Fruit fly (Drosophila melanogaster) whole organism, embryonic: ENCODE results near the gene CG15044.

Source experiments
- B-H2 ChIP-seq: fragments of 200-800 bp; sonication (Bioruptor generic); optimal IDR thresholded peaks from 2 replicates; lab custom pipeline; 2018; ENCODE audit warnings: missing biosample characterization, mild to moderate bottlenecking, missing genetic modification characterization
- Bteb2 ChIP-seq: fragments of 200-800 bp; sonication (Bioruptor generic); optimal IDR thresholded peaks from 2 replicates; lab custom pipeline; 2016; ENCODE audit warnings: missing biosample characterization, missing genetic modification characterization
- CG11696 ChIP-seq: fragments of 200-800 bp; sonication (Bioruptor generic); IDR thresholded peaks from 2 replicates; pipeline ENCODE4 v1.3.6; 2022; ENCODE audit warnings: missing biosample characterization, missing genetic modification characterization
- CG12071 ChIP-seq: fragments of 200-800 bp; sonication (Bioruptor generic); optimal IDR thresholded peaks from 3 replicates; lab custom pipeline; 2018; ENCODE audit warnings: missing biosample characterization, mild to moderate bottlenecking, missing genetic modification characterization
- CG12236 ChIP-seq: fragments of 200-800 bp; sonication (Bioruptor generic); optimal IDR thresholded peaks from 2 replicates; lab custom pipeline; 2016; ENCODE audit warnings: missing biosample characterization, missing genetic modification characterization
- CG13296 ChIP-seq: fragments of 200-800 bp; sonication (Bioruptor generic); optimal IDR thresholded peaks from 3 replicates; lab custom pipeline; 2018; ENCODE audit warnings: missing biosample characterization, mild to moderate bottlenecking, missing genetic modification characterization
- CG13624 ChIP-seq: fragments of 200-800 bp; sonication (Bioruptor generic); optimal IDR thresholded peaks from 2 replicates; lab custom pipeline; 2016; ENCODE audit warnings: missing biosample characterization, missing genetic modification characterization
- CG13894 ChIP-seq: fragments of 200-800 bp; sonication (Bioruptor generic); optimal IDR thresholded peaks from 3 replicates; lab custom pipeline; 2018; ENCODE audit warnings: missing biosample characterization, mild to moderate bottlenecking, missing genetic modification characterization, moderate library complexity
- CG15269 ChIP-seq: fragments of 200-800 bp; sonication (Bioruptor generic); optimal IDR thresholded peaks from 2 replicates; lab custom pipeline; 2018; ENCODE audit warnings: missing biosample characterization, mild to moderate bottlenecking, missing genetic modification characterization, moderate library complexity
- CG15514 ChIP-seq: fragments of 200-800 bp; sonication (Bioruptor generic); optimal IDR thresholded peaks from 3 replicates; lab custom pipeline; 2017; ENCODE audit warnings: missing biosample characterization, missing genetic modification characterization, mild to moderate bottlenecking, moderate library complexity, missing genetic modification reagents
- CG16863 ChIP-seq: fragments of 200-800 bp; sonication (Bioruptor generic); optimal IDR thresholded peaks from 3 replicates; lab custom pipeline; 2016; ENCODE audit warnings: missing biosample characterization, missing genetic modification characterization
- CG2120 ChIP-seq: fragments of 200-800 bp; sonication (Bioruptor generic); optimal IDR thresholded peaks from 3 replicates; lab custom pipeline; 2016; ENCODE audit warnings: missing biosample characterization, missing genetic modification characterization
- CG2678 ChIP-seq: fragments of 200-800 bp; sonication (Bioruptor generic); optimal IDR thresholded peaks from 3 replicates; lab custom pipeline; 2019; ENCODE audit warnings: missing biosample characterization, mild to moderate bottlenecking, missing genetic modification characterization, moderate library complexity
- CG2889 ChIP-seq: fragments of 200-800 bp; sonication (Bioruptor generic); IDR thresholded peaks from 3 replicates; pipeline ENCODE4 v1.3.6; 2022; ENCODE audit warnings: missing biosample characterization, missing genetic modification characterization
- CG3281 ChIP-seq: fragments of 200-800 bp; sonication (Bioruptor generic); optimal IDR thresholded peaks from 3 replicates; lab custom pipeline; 2017; ENCODE audit warnings: missing biosample characterization, mild to moderate bottlenecking, missing genetic modification characterization
- CG34376 ChIP-seq: fragments of 200-800 bp; sonication (Bioruptor generic); optimal IDR thresholded peaks from 2 replicates; lab custom pipeline; 2018; ENCODE audit warnings: missing biosample characterization, mild to moderate bottlenecking, missing genetic modification characterization
- CG6813 ChIP-seq: fragments of 200-800 bp; sonication (Bioruptor generic); optimal IDR thresholded peaks from 2 replicates; lab custom pipeline; 2017; ENCODE audit warnings: missing biosample characterization, missing genetic modification characterization, mild to moderate bottlenecking, moderate library complexity, missing genetic modification reagents
- CG7372 ChIP-seq: fragments of 200-800 bp; sonication (Bioruptor generic); IDR thresholded peaks from 2 replicates; pipeline ENCODE4 v1.3.6; 2022; ENCODE audit warnings: missing biosample characterization, missing genetic modification characterization
- CG7786 ChIP-seq: fragments of 200-800 bp; sonication (Bioruptor generic); optimal IDR thresholded peaks from 2 replicates; lab custom pipeline; 2016; ENCODE audit warnings: missing biosample characterization, missing genetic modification characterization
- CG7839 ChIP-seq: fragments of 200-800 bp; sonication (Bioruptor generic); optimal IDR thresholded peaks from 3 replicates; lab custom pipeline; 2018; ENCODE audit warnings: missing biosample characterization, mild to moderate bottlenecking, missing genetic modification characterization, moderate library complexity
- CG7928 ChIP-seq: fragments of 200-800 bp; sonication (Bioruptor generic); optimal IDR thresholded peaks from 2 replicates; lab custom pipeline; 2017; ENCODE audit warnings: missing biosample characterization, mild to moderate bottlenecking, missing genetic modification characterization
- CG8290 ChIP-seq, 3 experiments: fragments of 200-800 bp; sonication (Bioruptor generic); optimal IDR thresholded peaks; 2 replicates each; lab custom pipeline; 2016 to 2019; ENCODE audit warnings: missing biosample characterization in 3 of 3, missing genetic modification characterization in 3 of 3, mild to moderate bottlenecking in 2 of 3, moderate library complexity in 1 of 3
- CG9797 ChIP-seq: fragments of 200-800 bp; sonication (Bioruptor generic); optimal IDR thresholded peaks from 3 replicates; lab custom pipeline; 2018; ENCODE audit warnings: missing biosample characterization, mild to moderate bottlenecking, missing genetic modification characterization
- Dref ChIP-seq: fragments of 200-800 bp; sonication (Bioruptor generic); IDR thresholded peaks from 2 replicates; pipeline ENCODE4 v1.3.6; 2022; ENCODE audit warnings: missing biosample characterization, missing genetic modification characterization
- E2f2 ChIP-seq: fragments of 200-800 bp; sonication (Bioruptor generic); IDR thresholded peaks from 2 replicates; pipeline ENCODE4 v1.3.6; 2022; ENCODE audit warnings: missing biosample characterization, missing genetic modification characterization
- Hmr ChIP-seq: fragments of 200-800 bp; sonication (Bioruptor generic); optimal IDR thresholded peaks from 3 replicates; lab custom pipeline; 2017; ENCODE audit warnings: mild to moderate bottlenecking, missing biosample characterization, missing genetic modification reagents, missing genetic modification characterization
- Hr78 ChIP-seq, 2 experiments: fragments of 200-800 bp in 1 of 2; fragments of >200 bp in 1 of 2; sonication (Bioruptor generic) in 1 of 2; optimal IDR thresholded peaks; 2 replicates each; lab custom pipeline; 2017 to 2019; ENCODE audit warnings: missing biosample characterization in 2 of 2, missing genetic modification characterization in 2 of 2, mild to moderate bottlenecking in 1 of 2, moderate library complexity in 1 of 2
- Med ChIP-seq: fragments of 200-800 bp; sonication (Bioruptor generic); peaks from one replicate; lab custom pipeline; 2016; ENCODE audit warnings: missing biosample characterization, missing genetic modification characterization, mild to moderate bottlenecking, inconsistent platforms, moderate library complexity
- Meics ChIP-seq: fragments of 200-800 bp; sonication (Bioruptor generic); optimal IDR thresholded peaks from 2 replicates; lab custom pipeline; 2017; ENCODE audit warnings: missing biosample characterization, mild to moderate bottlenecking, missing genetic modification characterization
- NC2α ChIP-seq: fragments of 200-800 bp; sonication (Bioruptor generic); optimal IDR thresholded peaks from 2 replicates; lab custom pipeline; 2016; ENCODE audit warnings: missing biosample characterization, missing genetic modification characterization
- PHDP ChIP-seq: fragments of 200-800 bp; sonication (Bioruptor generic); optimal IDR thresholded peaks from 3 replicates; lab custom pipeline; 2018; ENCODE audit warnings: missing biosample characterization, mild to moderate bottlenecking, missing genetic modification characterization, moderate library complexity
- Sry-δ ChIP-seq: fragments of 200-800 bp; sonication (Bioruptor generic); optimal IDR thresholded peaks from 2 replicates; lab custom pipeline; 2016; ENCODE audit warnings: missing biosample characterization, missing genetic modification characterization
- Tbp ChIP-seq: fragments of >200 bp; optimal IDR thresholded peaks from 2 replicates; lab custom pipeline; 2018; ENCODE audit warnings: missing biosample characterization, missing genetic modification characterization
- ac ChIP-seq: fragments of 200-800 bp; sonication (Bioruptor generic); optimal IDR thresholded peaks from 3 replicates; lab custom pipeline; 2017; ENCODE audit warnings: missing biosample characterization, mild to moderate bottlenecking, missing genetic modification characterization
- ase ChIP-seq: fragments of 200-800 bp; sonication (Bioruptor generic); IDR thresholded peaks from 3 replicates; pipeline ENCODE4 v1.3.6; 2022; ENCODE audit warnings: missing biosample characterization, missing genetic modification characterization
- da ChIP-seq: fragments of 200-800 bp; sonication (Bioruptor generic); optimal IDR thresholded peaks from 2 replicates; lab custom pipeline; 2016; ENCODE audit warnings: missing biosample characterization, missing genetic modification characterization
- ham ChIP-seq: fragments of 200-800 bp; sonication (Bioruptor generic); IDR thresholded peaks from 2 replicates; pipeline ENCODE4 v1.3.6; 2022; ENCODE audit warnings: missing biosample characterization, missing genetic modification characterization
- insv ChIP-seq, 2 experiments: fragments of 200-800 bp; sonication (Bioruptor generic); optimal IDR thresholded peaks; 3 replicates each; lab custom pipeline; 2016 to 2018; ENCODE audit warnings: missing biosample characterization in 2 of 2, missing genetic modification characterization in 2 of 2
- lbe ChIP-seq: fragments of 200-800 bp; sonication (Bioruptor generic); optimal IDR thresholded peaks from 2 replicates; lab custom pipeline; 2016; ENCODE audit warnings: missing biosample characterization, mild to moderate bottlenecking, missing genetic modification characterization
- mirr ChIP-seq: fragments of 200-800 bp; sonication (Bioruptor generic); optimal IDR thresholded peaks from 3 replicates; lab custom pipeline; 2018; ENCODE audit warnings: missing biosample characterization, mild to moderate bottlenecking, missing genetic modification characterization
- p53 ChIP-seq: fragments of 200-800 bp; sonication (Bioruptor generic); optimal IDR thresholded peaks from 2 replicates; lab custom pipeline; 2016; ENCODE audit warnings: missing biosample characterization, missing genetic modification characterization
- pfk ChIP-seq: fragments of 200-800 bp; sonication (Bioruptor generic); optimal IDR thresholded peaks from 2 replicates; lab custom pipeline; 2018; ENCODE audit warnings: missing biosample characterization, mild to moderate bottlenecking, missing genetic modification characterization, moderate library complexity
- phol ChIP-seq: fragments of 200-800 bp; sonication (Bioruptor generic); optimal IDR thresholded peaks from 3 replicates; lab custom pipeline; 2018; ENCODE audit warnings: missing biosample characterization, mild to moderate bottlenecking, missing genetic modification characterization, moderate library complexity
- pita ChIP-seq: fragments of 200-800 bp; sonication (Bioruptor generic); optimal IDR thresholded peaks from 2 replicates; lab custom pipeline; 2017; ENCODE audit warnings: missing biosample characterization, mild to moderate bottlenecking, missing genetic modification characterization
- schlank ChIP-seq: fragments of 200-800 bp; sonication (Bioruptor generic); optimal IDR thresholded peaks from 2 replicates; lab custom pipeline; 2018; ENCODE audit warnings: missing biosample characterization, mild to moderate bottlenecking, missing genetic modification characterization
- sens-2 ChIP-seq: fragments of 200-800 bp; sonication (Bioruptor generic); IDR thresholded peaks from 2 replicates; pipeline ENCODE4 v1.3.6; 2022; ENCODE audit warnings: missing biosample characterization, missing genetic modification characterization
- sisA ChIP-seq: fragments of 200-800 bp; sonication (Bioruptor generic); IDR thresholded peaks from 2 replicates; pipeline ENCODE4 v1.3.6; 2022; ENCODE audit warnings: missing biosample characterization, missing genetic modification characterization
- stc ChIP-seq: fragments of 200-800 bp; sonication (Bioruptor generic); IDR thresholded peaks from 2 replicates; pipeline ENCODE4 v1.3.6; 2022; ENCODE audit warnings: missing biosample characterization, missing genetic modification characterization
- sug ChIP-seq: fragments of 200-800 bp; optimal IDR thresholded peaks from 2 replicates; lab custom pipeline; 2019; ENCODE audit warnings: missing biosample characterization, mild to moderate bottlenecking, missing genetic modification characterization, moderate library complexity
- tgo ChIP-seq: fragments of 200-800 bp; sonication (Bioruptor generic); IDR thresholded peaks from 3 replicates; pipeline ENCODE4 v1.3.6; 2022; ENCODE audit warnings: missing biosample characterization, missing genetic modification characterization
- unpg ChIP-seq: fragments of 200-800 bp; sonication (Bioruptor generic); optimal IDR thresholded peaks from 3 replicates; lab custom pipeline; 2018; ENCODE audit warnings: missing biosample characterization, mild to moderate bottlenecking, missing genetic modification characterization, moderate library complexity

CG15044 gene

dm6 chrX:18510884-18511283 is 19.1 kb upstream of the CG15044 start:
- TF ChIP-seq ac (GFP tag; lab: Kevin White, UChicago) (no peak), CG7839 (tag; lab: Kevin White, UChicago) (peak; percentile 7), CG34376 (GFP tag; lab: Kevin White, UChicago) (peak; percentile 16), CG3281 (GFP tag; lab: Kevin White, UChicago) (peak; percentile 44), Hr78 (GFP tag; optimal IDR thresholded peaks at IDR 0.05; lab: Kevin White, UChicago) (no peak), Tbp (GFP tag; lab: Kevin White, UChicago) (no peak), CG12236 (GFP tag; lab: Kevin White, UChicago) (no peak), B-H2 (GFP tag; lab: Kevin White, UChicago) (peak; percentile 39), CG13894 (peak; percentile 66), CG15514 (GFP tag; lab: Kevin White, UChicago) (no peak), stc (no peak), CG7372 (GFP tag; lab: Robert Waterston, UW) (no peak), CG2678 (tag; lab: Kevin White, UChicago) (peak; percentile 60), insv (GFP tag; optimal IDR thresholded peaks at IDR 0.05; lab: Kevin White, UChicago) (no peak), mirr (GFP tag; lab: Kevin White, UChicago) (peak; percentile 26), ham (GFP tag; lab: Robert Waterston, UW) (no peak), NC2α (GFP tag; lab: Kevin White, UChicago) (no peak), CG7928 (GFP tag; lab: Kevin White, UChicago) (no peak), CG15269 (tag; lab: Kevin White, UChicago) (peak; percentile 43), Hmr (GFP tag; lab: Kevin White, UChicago) (peak; percentile 2), CG11696 (GFP tag; lab: Robert Waterston, UW) (no peak), CG16863 (GFP tag; lab: Kevin White, UChicago) (no peak), tgo (GFP tag; lab: Robert Waterston, UW) (no peak), Bteb2 (no peak), sens-2 (no peak), ase (GFP tag; lab: Robert Waterston, UW) (no peak), Dref (GFP tag; lab: Robert Waterston, UW) (no peak), PHDP (tag; lab: Kevin White, UChicago) (peak; percentile 24), da (GFP tag; lab: Kevin White, UChicago) (no peak), Sry-δ (GFP tag; lab: Kevin White, UChicago) (no peak), sug (tag; lab: Kevin White, UChicago) (peak; percentile 55), CG13296 (GFP tag; lab: Kevin White, UChicago) (peak; percentile 33), pfk (GFP tag; lab: Kevin White, UChicago) (no peak), CG9797 (GFP tag; lab: Kevin White, UChicago) (no peak), pita (GFP tag; lab: Kevin White, UChicago) (no peak), CG2889 (GFP tag; lab: Robert Waterston, UW) (no peak), CG8290 (GFP tag; optimal IDR thresholded peaks at IDR 0.05; lab: Kevin White, UChicago) (no peak), CG8290 (tag; optimal IDR thresholded peaks at IDR 0.05; lab: Kevin White, UChicago) (peak in 1 of 2 experiments; percentile 58), Med (GFP tag; lab: Kevin White, UChicago) (peak; percentile 63), CG13624 (no peak), sisA (GFP tag; lab: Robert Waterston, UW) (no peak), lbe (GFP tag; lab: Kevin White, UChicago) (no peak), Meics (GFP tag; lab: Kevin White, UChicago) (no peak), E2f2 (GFP tag; lab: Robert Waterston, UW) (no peak), CG7786 (no peak), phol (tag; lab: Kevin White, UChicago) (no peak), p53 (no peak), unpg (GFP tag; lab: Kevin White, UChicago) (peak; percentile 19), CG6813 (GFP tag; lab: Kevin White, UChicago) (no peak), CG12071 (GFP tag; lab: Kevin White, UChicago) (peak; percentile 49), CG2120 (GFP tag; lab: Kevin White, UChicago) (no peak), schlank (tag; lab: Kevin White, UChicago) (peak; percentile 42)
